Fruit fly (Drosophila melanogaster): ENCODE results near the gene loco.

DNA sequence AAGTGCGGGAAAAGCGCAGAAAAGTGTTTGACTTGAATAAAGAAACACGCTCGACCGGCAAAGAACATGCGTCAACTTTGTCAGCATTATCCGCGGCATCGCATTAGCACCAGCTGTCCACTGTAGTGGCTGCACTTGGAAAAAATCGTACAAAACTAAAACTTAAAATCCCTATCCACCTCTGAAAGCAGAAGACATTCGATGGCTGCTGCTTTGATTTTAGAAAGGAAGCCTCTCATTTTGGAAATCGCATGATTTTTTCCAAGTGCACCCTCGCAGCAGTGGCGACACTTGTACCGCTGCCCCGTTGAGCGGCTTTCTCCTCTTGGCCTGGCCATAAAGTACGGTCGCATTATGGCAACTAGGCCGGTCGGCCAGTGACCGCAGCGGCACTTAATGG, 25.1 kb upstream of the loco start:
- TF ChIP-seq CG8478 (optimal IDR thresholded peaks at IDR 0.05) (no peak), CTCF (optimal IDR thresholded peaks at IDR 0.05) (no peak)

Data from S2 (cell line).